Fruit fly (Drosophila melanogaster): ENCODE data around the gene Usp1.

- TF ChIP-seq CTCF (optimal IDR thresholded peaks at IDR 0.05) (no peak), CG8478 (optimal IDR thresholded peaks at IDR 0.05) (no peak)
Observed at dm6 chr3R:29215652-29216483, 13.1 kb upstream of the Usp1 start.
